Worm (Caenorhabditis elegans): ENCODE data around the gene Y38E10A.22.

DNA sequence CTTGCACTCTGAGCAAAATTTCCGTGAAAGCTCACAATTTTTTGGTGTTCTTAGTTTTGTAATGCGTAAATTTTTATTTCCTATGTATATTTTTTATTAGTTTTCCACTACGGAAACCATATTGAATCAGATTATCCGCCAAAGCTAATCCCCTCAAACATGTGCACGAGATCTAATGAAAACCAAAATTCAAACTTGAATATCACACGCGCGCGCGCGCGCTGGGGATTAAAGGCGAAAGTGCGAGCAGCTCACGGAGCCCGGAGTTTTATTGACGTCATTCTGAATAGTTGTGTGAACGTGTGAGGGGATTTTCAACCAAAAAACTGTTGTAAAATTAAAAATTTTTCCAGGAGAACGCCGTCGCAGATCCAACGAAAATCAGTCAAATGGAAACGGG is 8.7 kb downstream of the Y38E10A.22 start:
- no peak for TF ChIP-seq ccch-3 (GFP tag; optimal IDR thresholded peaks at IDR 0.05)
- TF ChIP-seq nhr-179 (tag; optimal IDR thresholded peaks at IDR 0.05) = no peak
- TF ChIP-seq D2030.7 (GFP tag; IDR thresholded peaks at IDR 0.05) = no peak
- no peak for TF ChIP-seq F49E8.2 (tag; optimal IDR thresholded peaks at IDR 0.05; ENCODE audit: insufficient read depth)
- TF ChIP-seq attf-6 (GFP tag; IDR thresholded peaks at IDR 0.05) = no peak
- no peak for TF ChIP-seq hmg-1.2 (GFP tag; IDR thresholded peaks at IDR 0.05)

All from whole organism, young adult.